Worm (Caenorhabditis elegans): ENCODE results near the gene C35B8.3.
"Not testable (repeated sequence)": the region's sequence is repeated elsewhere in the genome, so short reads cannot be mapped to it uniquely, and the experiment has no call there.

The C35B8.3 gene

DNA sequence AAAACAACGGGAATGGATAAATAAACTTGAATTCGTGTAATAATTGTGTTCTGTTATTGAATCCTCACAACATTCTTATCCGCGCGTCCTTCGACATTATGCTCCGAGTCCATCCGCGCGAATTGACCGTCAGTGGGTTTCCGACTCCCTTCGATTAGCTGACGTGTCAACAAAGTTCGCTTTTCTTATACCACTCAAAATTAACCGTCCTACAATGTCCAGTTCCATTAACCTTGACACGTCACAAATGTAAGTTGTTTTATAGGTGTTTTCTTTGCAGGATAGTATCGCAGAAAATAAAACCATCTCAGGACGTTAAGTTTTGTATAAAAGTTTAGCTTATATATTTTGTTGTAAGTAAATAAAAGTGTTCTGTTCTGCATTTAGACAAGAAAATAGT, 10.3 kb upstream of the C35B8.3 start, which contains the start of gene crb-3:
crb-3 (plus strand) TSS at position 301 of the 400 bp plus-strand sequence.
- TF ChIP-seq C08G9.2, Y22D7AL.16, lin-11 (tag; optimal IDR thresholded peaks at IDR 0.05): not testable (repeated sequence)

DNA sequence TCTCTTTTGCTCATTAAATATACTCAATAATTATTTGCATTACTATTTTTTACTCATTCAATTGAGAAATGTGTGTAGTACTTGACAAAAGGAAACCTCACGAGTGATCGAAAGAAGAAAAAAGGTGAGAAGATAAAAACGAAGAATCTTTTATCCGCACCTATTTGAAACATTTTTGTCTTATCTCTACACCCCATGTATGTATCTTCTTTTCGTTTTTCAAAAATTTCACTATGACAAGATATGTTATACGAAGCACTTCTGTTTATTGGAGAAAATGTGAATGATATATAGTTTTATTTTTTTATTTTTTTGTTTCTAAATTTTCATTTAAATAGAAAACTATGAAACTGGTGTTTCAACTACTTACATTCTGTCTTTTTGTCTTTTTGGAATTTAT, 8.7 kb upstream of the C35B8.3 start:
- TF ChIP-seq rnt-1 (tag; optimal IDR thresholded peaks at IDR 0.05) (no peak), gmeb-2 (tag; optimal IDR thresholded peaks at IDR 0.05) (no peak), unc-3 (GFP tag; conservative IDR thresholded peaks at IDR 0.05) (no peak), unc-3 (tag; optimal IDR thresholded peaks at IDR 0.05) (no peak), lim-6 (tag; optimal IDR thresholded peaks at IDR 0.05) (no peak), ceh-18 (tag; optimal IDR thresholded peaks at IDR 0.05) (no peak), pat-9 (tag; optimal IDR thresholded peaks at IDR 0.05) (no peak), ceh-22 (tag; optimal IDR thresholded peaks at IDR 0.05) (no peak), ceh-48 (tag; optimal IDR thresholded peaks at IDR 0.05) (no peak), che-1 (tag; optimal IDR thresholded peaks at IDR 0.05) (no peak), eyg-1 (tag; optimal IDR thresholded peaks at IDR 0.05) (no peak), pha-2 (tag; optimal IDR thresholded peaks at IDR 0.05) (no peak), hlh-8 (tag; optimal IDR thresholded peaks at IDR 0.05) (no peak), hlh-15 (tag; optimal IDR thresholded peaks at IDR 0.05) (no peak), ceh-45 (GFP tag; IDR thresholded peaks at IDR 0.05) (no peak), unc-86 (tag; optimal IDR thresholded peaks at IDR 0.05) (no peak), hlh-6 (tag; optimal IDR thresholded peaks at IDR 0.05) (no peak), mec-3 (tag; optimal IDR thresholded peaks at IDR 0.05; ENCODE audit: borderline replicate concordance) (no peak), T23F11.4 (GFP tag; optimal IDR thresholded peaks at IDR 0.05) (no peak)

DNA sequence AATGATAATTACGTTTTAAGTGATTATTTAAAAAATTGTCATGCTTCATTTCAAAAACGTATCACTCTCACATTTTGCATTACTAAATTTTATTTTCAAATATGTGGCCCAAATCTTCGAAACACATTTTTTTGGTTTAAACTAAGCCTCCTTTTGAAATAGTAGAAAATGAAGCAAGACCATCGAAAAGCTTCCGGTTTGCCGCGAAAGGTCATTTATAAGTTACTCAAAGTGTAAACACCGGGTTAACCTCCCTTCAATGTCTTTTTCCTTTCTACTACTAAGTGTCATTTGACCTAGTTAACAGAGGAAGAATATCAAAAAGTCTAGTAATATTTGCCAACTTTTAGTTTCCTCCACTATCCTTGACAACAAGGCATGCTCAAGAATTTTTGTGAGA, 7.0 kb upstream of the C35B8.3 start:
- no peak for TF ChIP-seq pag-3 (tag; optimal IDR thresholded peaks at IDR 0.05; ENCODE audit: borderline replicate concordance)

DNA sequence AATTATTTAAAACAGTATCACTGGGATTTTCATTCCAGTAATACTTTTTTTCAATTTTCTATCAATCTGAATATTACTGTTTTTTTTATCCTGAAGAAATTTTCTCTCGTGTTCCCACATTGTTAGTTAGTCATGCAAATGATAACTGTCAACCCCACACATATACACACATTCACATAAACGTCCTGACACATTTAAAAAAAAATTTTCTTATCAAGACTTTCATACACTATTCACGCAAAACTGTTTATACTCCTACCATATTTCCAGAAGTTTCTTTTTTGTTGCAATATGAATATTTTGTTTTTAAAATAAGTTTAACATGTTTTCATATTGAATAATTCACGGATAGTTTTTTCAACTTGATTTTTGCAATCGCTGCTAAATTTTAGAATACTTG, 5.2 kb upstream of the C35B8.3 start:
- TF ChIP-seq hlh-15 (tag; optimal IDR thresholded peaks at IDR 0.05) (no peak), fkh-6 (tag; optimal IDR thresholded peaks at IDR 0.05) (no peak), nhr-11 (tag; optimal IDR thresholded peaks at IDR 0.05) (no peak), pha-2 (tag; optimal IDR thresholded peaks at IDR 0.05) (no peak), sox-2 (GFP tag; IDR thresholded peaks at IDR 0.05) (no peak)

DNA sequence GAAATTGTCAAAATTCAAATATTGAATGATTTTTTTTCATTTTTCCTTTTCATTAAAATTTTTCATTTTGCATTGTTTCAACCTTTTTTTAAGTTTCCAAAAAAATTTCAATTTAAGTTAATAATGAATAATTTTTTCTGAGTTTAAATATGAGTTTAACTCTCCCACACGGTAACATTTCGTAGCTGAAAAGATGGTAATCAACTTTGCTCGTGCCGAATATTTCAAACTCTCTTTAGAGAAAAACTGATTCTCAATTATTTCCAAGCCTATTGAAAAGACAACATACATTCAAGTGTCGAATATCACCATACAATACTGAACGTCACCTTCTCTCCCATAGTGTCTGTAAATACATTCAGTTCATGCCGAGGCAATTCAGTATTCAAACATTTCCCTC, 4.8 kb upstream of the C35B8.3 start:
- no peak for TF ChIP-seq ref-2 (tag; optimal IDR thresholded peaks at IDR 0.05)
- TF ChIP-seq nhr-11 (tag; optimal IDR thresholded peaks at IDR 0.05): no peak
- no peak for TF ChIP-seq ceh-2 (tag; optimal IDR thresholded peaks at IDR 0.05)
- no peak for TF ChIP-seq Y22D7AL.16 (tag; optimal IDR thresholded peaks at IDR 0.05)
- TF ChIP-seq madf-2 (tag; optimal IDR thresholded peaks at IDR 0.05): no peak
- no peak for TF ChIP-seq tbx-2 (tag; optimal IDR thresholded peaks at IDR 0.05)
- TF ChIP-seq pat-9 (tag; optimal IDR thresholded peaks at IDR 0.05): no peak
- no peak for TF ChIP-seq ceh-48 (tag; optimal IDR thresholded peaks at IDR 0.05)
- TF ChIP-seq tbx-7 (tag; optimal IDR thresholded peaks at IDR 0.05): no peak
- no peak for TF ChIP-seq ceh-14 (tag; optimal IDR thresholded peaks at IDR 0.05)
- TF ChIP-seq ceh-30 (tag; optimal IDR thresholded peaks at IDR 0.05): no peak
- no peak for TF ChIP-seq syd-9 (tag; optimal IDR thresholded peaks at IDR 0.05)
- no peak for TF ChIP-seq unc-86 (tag; optimal IDR thresholded peaks at IDR 0.05)
- TF ChIP-seq ceh-34 (tag; optimal IDR thresholded peaks at IDR 0.05): no peak

DNA sequence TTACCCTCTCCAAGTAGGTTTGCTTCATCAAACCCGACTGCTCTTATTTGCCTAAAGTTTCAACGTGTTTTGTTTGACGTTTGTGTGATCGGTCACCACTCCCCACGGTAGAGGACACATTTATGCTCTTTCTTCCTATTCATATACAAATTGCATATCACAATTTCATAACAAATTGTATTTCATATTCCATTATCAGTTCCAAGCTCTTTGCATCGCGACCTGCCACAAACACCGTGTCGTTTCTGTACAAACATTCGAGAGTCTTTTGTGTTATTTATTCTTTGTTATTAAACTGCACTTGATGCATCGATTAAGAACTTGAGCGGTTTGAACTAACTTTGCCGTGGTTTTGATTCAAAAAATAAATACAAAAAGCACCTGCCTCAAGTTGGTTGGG, 3.6 kb upstream of the C35B8.3 start:
- TF ChIP-seq pros-1 (tag; optimal IDR thresholded peaks at IDR 0.05): no peak
- no peak for TF ChIP-seq fkh-6 (tag; optimal IDR thresholded peaks at IDR 0.05)
- no peak for TF ChIP-seq ceh-6 (GFP tag; optimal IDR thresholded peaks at IDR 0.05)
- TF ChIP-seq F13H6.1 (tag; optimal IDR thresholded peaks at IDR 0.05): no peak
- TF ChIP-seq pqm-1 (tag; optimal IDR thresholded peaks at IDR 0.05): no peak
- no peak for TF ChIP-seq lim-6 (tag; optimal IDR thresholded peaks at IDR 0.05)
- TF ChIP-seq ceh-22 (tag; optimal IDR thresholded peaks at IDR 0.05): no peak
- TF ChIP-seq unc-42 (tag; optimal IDR thresholded peaks at IDR 0.05): no peak
- TF ChIP-seq hlh-6 (tag; optimal IDR thresholded peaks at IDR 0.05): no peak
